Worm (Caenorhabditis elegans) whole organism, young adult: ENCODE measurements around the gene F44E7.9.

Source experiments
- C06A6.2 ChIP-seq: fragments of 200-800 bp; sonication (Bioruptor generic); conservative IDR thresholded peaks from 2 replicates; pipeline ENCODE4 v1.3.6; 2022; ENCODE audit warnings: missing genetic modification characterization, missing compliant biosample characterization
- D2030.7 ChIP-seq: fragments of 200-800 bp; sonication (Bioruptor generic); IDR thresholded peaks from 2 replicates; pipeline ENCODE4 v1.3.6; 2022; ENCODE audit warnings: missing genetic modification reagents, missing genetic modification characterization, missing compliant biosample characterization
- F22D6.2 ChIP-seq: sonication (generic microtip); optimal IDR thresholded peaks from 2 replicates; lab custom pipeline; 2016; ENCODE audit warnings: mild to moderate bottlenecking, missing genetic modification characterization, missing compliant biosample characterization
- K11D2.4 ChIP-seq: fragments of 200-800 bp; sonication (Bioruptor generic); IDR thresholded peaks from 2 replicates; pipeline ENCODE4 v1.3.6; 2022; ENCODE audit warnings: missing genetic modification reagents, missing genetic modification characterization, missing compliant biosample characterization
- ZK185.1 ChIP-seq: sonication (generic microtip); optimal IDR thresholded peaks from 2 replicates; lab custom pipeline; 2016; ENCODE audit warnings: mild to moderate bottlenecking, missing genetic modification characterization, missing compliant biosample characterization; ENCODE audit not compliant: poor library complexity, severe bottlenecking
- ama-1 ChIP-seq, 3 experiments: fragments of 150-350 bp in 1 of 3; sonication (generic microtip) in 2 of 3; optimal IDR thresholded peaks; 2 replicates each; lab custom pipeline; 2014 to 2018; ENCODE audit warnings: missing biosample characterization in 2 of 3, missing genetic modification characterization in 2 of 3, missing genetic modification reagents in 2 of 3
- atf-7 ChIP-seq: sonication (generic microtip); optimal IDR thresholded peaks from 2 replicates; lab custom pipeline; 2017; ENCODE audit warnings: mild to moderate bottlenecking, missing genetic modification characterization, missing compliant biosample characterization
- athp-1 ChIP-seq: sonication (generic microtip); optimal IDR thresholded peaks from 2 replicates; lab custom pipeline; 2017; ENCODE audit warnings: mild to moderate bottlenecking, missing genetic modification characterization, missing compliant biosample characterization
- attf-3 ChIP-seq: fragments of 200-800 bp; sonication (Bioruptor generic); conservative IDR thresholded peaks from 2 replicates; pipeline ENCODE4 v1.3.6; 2022; ENCODE audit warnings: missing genetic modification reagents, missing genetic modification characterization, missing compliant biosample characterization
- bed-2 ChIP-seq: fragments of 200-800 bp; sonication (Bioruptor generic); IDR thresholded peaks from 2 replicates; pipeline ENCODE4 v1.3.6; 2022; ENCODE audit warnings: missing genetic modification reagents, missing genetic modification characterization, missing compliant biosample characterization
- ccch-3 ChIP-seq: fragments of 200-800 bp; sonication (Bioruptor generic); optimal IDR thresholded peaks from 2 replicates; lab custom pipeline; 2018; ENCODE audit warnings: mild to moderate bottlenecking, missing genetic modification characterization, missing compliant biosample characterization
- cebp-1 ChIP-seq, 2 experiments: fragments of 200-800 bp in 1 of 2; sonication (Bioruptor generic) in 1 of 2; sonication (generic microtip) in 1 of 2; IDR thresholded peaks in 1 of 2; optimal IDR thresholded peaks in 1 of 2; 2 replicates each; pipeline versions ENCODE4 v1.3.6 to Lab custom; 2017 to 2022; ENCODE audit warnings: missing compliant biosample characterization in 2 of 2, missing genetic modification characterization in 2 of 2, mild to moderate bottlenecking in 1 of 2, missing genetic modification reagents in 1 of 2, moderate library complexity in 1 of 2
- chd-7 ChIP-seq: sonication (generic microtip); optimal IDR thresholded peaks from 2 replicates; lab custom pipeline; 2016; ENCODE audit warnings: mild to moderate bottlenecking, missing genetic modification characterization, moderate library complexity, missing compliant biosample characterization
- dox-1 ChIP-seq: fragments of 200-800 bp; sonication (Bioruptor generic); IDR thresholded peaks from 2 replicates; pipeline ENCODE4 v1.3.6; 2022; ENCODE audit warnings: missing genetic modification reagents, missing genetic modification characterization, missing compliant biosample characterization
- egl-44 ChIP-seq: fragments of 200-800 bp; sonication (Bioruptor generic); IDR thresholded peaks from 2 replicates; pipeline ENCODE4 v1.3.6; 2022; ENCODE audit warnings: missing genetic modification reagents, missing genetic modification characterization, missing compliant biosample characterization
- fkh-3 ChIP-seq: sonication (generic microtip); optimal IDR thresholded peaks from 2 replicates; lab custom pipeline; 2016; ENCODE audit warnings: mild to moderate bottlenecking, missing genetic modification characterization, missing compliant biosample characterization
- gei-17 ChIP-seq: fragments of 200-800 bp; sonication (Bioruptor generic); optimal IDR thresholded peaks from 2 replicates; lab custom pipeline; 2018; ENCODE audit warnings: mild to moderate bottlenecking, missing genetic modification characterization, missing compliant biosample characterization
- him-1 ChIP-seq: sonication (generic microtip); optimal IDR thresholded peaks from 2 replicates; lab custom pipeline; 2016; ENCODE audit warnings: missing genotype, missing genetic modification reagents, missing genetic modification characterization, missing compliant biosample characterization
- hmg-1.2 ChIP-seq: fragments of 200-800 bp; sonication (Bioruptor generic); IDR thresholded peaks from 2 replicates; pipeline ENCODE4 v1.3.6; 2022; ENCODE audit warnings: missing genetic modification reagents, missing genetic modification characterization, missing compliant biosample characterization
- hmg-20 ChIP-seq: fragments of 200-800 bp; sonication (Bioruptor generic); IDR thresholded peaks from 2 replicates; pipeline ENCODE4 v1.3.6; 2022; ENCODE audit warnings: missing genetic modification reagents, missing genetic modification characterization, missing compliant biosample characterization
- hrde-1 ChIP-seq: sonication (generic microtip); optimal IDR thresholded peaks from 2 replicates; lab custom pipeline; 2016; ENCODE audit warnings: missing genetic modification characterization, mild to moderate bottlenecking, missing compliant biosample characterization, moderate library complexity, missing genotype, missing genetic modification reagents, borderline replicate concordance
- let-526 ChIP-seq: fragments of 200-800 bp; sonication (Bioruptor generic); IDR thresholded peaks from 2 replicates; pipeline ENCODE4 v1.3.6; 2022; ENCODE audit warnings: missing genetic modification reagents, missing genetic modification characterization, missing compliant biosample characterization
- lsl-1 ChIP-seq: fragments of 200-800 bp; sonication (Bioruptor generic); optimal IDR thresholded peaks from 2 replicates; lab custom pipeline; 2018; ENCODE audit warnings: mild to moderate bottlenecking, missing genetic modification characterization, moderate library complexity, missing compliant biosample characterization
- madf-3 ChIP-seq: fragments of 200-800 bp; sonication (Bioruptor generic); IDR thresholded peaks from 2 replicates; pipeline ENCODE4 v1.3.6; 2022; ENCODE audit warnings: missing genetic modification reagents, missing genetic modification characterization, missing compliant biosample characterization
- mcd-1 ChIP-seq: fragments of 200-800 bp; sonication (Bioruptor generic); IDR thresholded peaks from 2 replicates; pipeline ENCODE4 v1.3.6; 2022; ENCODE audit warnings: missing genetic modification reagents, missing genetic modification characterization, missing compliant biosample characterization
- mel-28 ChIP-seq: sonication (generic microtip); optimal IDR thresholded peaks from 2 replicates; lab custom pipeline; 2016; ENCODE audit warnings: borderline replicate concordance, mild to moderate bottlenecking, missing genetic modification characterization, missing compliant biosample characterization
- nfya-1 ChIP-seq: sonication (generic microtip); optimal IDR thresholded peaks from 2 replicates; lab custom pipeline; 2017; ENCODE audit warnings: antibody characterized with exemption, missing compliant biosample characterization, missing genetic modification characterization, borderline replicate concordance; ENCODE audit not compliant: insufficient read depth
- nfyb-1 ChIP-seq: fragments of 200-800 bp; sonication (Bioruptor generic); IDR thresholded peaks from 2 replicates; pipeline ENCODE4 v1.3.6; 2022; ENCODE audit warnings: missing genetic modification reagents, missing genetic modification characterization, missing compliant biosample characterization
- nhr-80 ChIP-seq: sonication (generic microtip); optimal IDR thresholded peaks from 2 replicates; lab custom pipeline; 2016; ENCODE audit warnings: missing genetic modification characterization, missing compliant biosample characterization
- pbrm-1 ChIP-seq: fragments of 200-800 bp; sonication (Bioruptor generic); IDR thresholded peaks from 2 replicates; pipeline ENCODE4 v1.3.6; 2022; ENCODE audit warnings: missing genetic modification reagents, missing genetic modification characterization, missing compliant biosample characterization
- rcor-1 ChIP-seq: fragments of 200-800 bp; sonication (Bioruptor generic); IDR thresholded peaks from 2 replicates; pipeline ENCODE4 v1.3.6; 2022; ENCODE audit warnings: missing genetic modification reagents, missing genetic modification characterization, missing compliant biosample characterization
- snpc-3.4 ChIP-seq: sonication (generic microtip); optimal IDR thresholded peaks from 2 replicates; lab custom pipeline; 2017; ENCODE audit warnings: missing genetic modification characterization, mild to moderate bottlenecking, missing compliant biosample characterization, antibody characterized with exemption, moderate library complexity, missing genotype, missing genetic modification reagents
- somi-1 ChIP-seq: fragments of 200-800 bp; sonication (Bioruptor generic); optimal IDR thresholded peaks from 2 replicates; lab custom pipeline; 2018; ENCODE audit warnings: mild to moderate bottlenecking, missing genetic modification characterization, missing compliant biosample characterization
- sptf-2 ChIP-seq: fragments of 200-800 bp; sonication (Bioruptor generic); optimal IDR thresholded peaks from 2 replicates; lab custom pipeline; 2018; ENCODE audit warnings: mild to moderate bottlenecking, missing genetic modification characterization, missing compliant biosample characterization
- ztf-18 ChIP-seq: sonication (generic microtip); optimal IDR thresholded peaks from 2 replicates; lab custom pipeline; 2016; ENCODE audit warnings: missing genotype, mild to moderate bottlenecking, missing genetic modification characterization, missing compliant biosample characterization
- ztf-28 ChIP-seq: fragments of 200-800 bp; sonication (Bioruptor generic); IDR thresholded peaks from 2 replicates; pipeline ENCODE4 v1.3.6; 2022; ENCODE audit warnings: missing genetic modification reagents, missing genetic modification characterization, missing compliant biosample characterization

The F44E7.9 gene

ce11 chrV:5790497-5791280 lies at the start of gene F44E7.9, which contains the start of gene nhr-142 (continued):
- no peak for TF ChIP-seq ama-1 (optimal IDR thresholded peaks at IDR 0.05; lab: Kevin White, UChicago)
- no peak for TF ChIP-seq ama-1 (GFP tag; optimal IDR thresholded peaks at IDR 0.05; lab: Kevin White, UChicago)
- peak; percentile 67 for TF ChIP-seq snpc-3.4 (tag; lab: Kevin White, UChicago)
- TF ChIP-seq madf-3 (GFP tag; lab: Robert Waterston, UW): 0 out of 2 replicates have a peak, but pooled peaks have one; percentile 57
- peak; percentile 76 for TF ChIP-seq D2030.7 (GFP tag; lab: Robert Waterston, UW)
- no peak for TF ChIP-seq gei-17
- TF ChIP-seq mel-28 (tag; lab: Kevin White, UChicago): no peak
- peak; percentile 55 for TF ChIP-seq ZK185.1 (tag; lab: Kevin White, UChicago)
- peak; percentile 71 for TF ChIP-seq attf-3 (GFP tag; lab: Robert Waterston, UW)
- no peak for TF ChIP-seq bed-2 (GFP tag; lab: Robert Waterston, UW)
- TF ChIP-seq K11D2.4 (GFP tag; lab: Robert Waterston, UW): peak; percentile 70
- TF ChIP-seq mcd-1 (GFP tag; lab: Robert Waterston, UW): peak; percentile 87
- peak; percentile 63; the same call in 1 of the 2 replicates for TF ChIP-seq nfyb-1 (GFP tag; lab: Robert Waterston, UW)
- TF ChIP-seq lsl-1: peak; percentile 73
- TF ChIP-seq C06A6.2 (GFP tag; lab: Robert Waterston, UW): peak; percentile 81
- TF ChIP-seq let-526: peak; percentile 67; the same call in 1 of the 2 replicates
- TF ChIP-seq athp-1 (tag; lab: Kevin White, UChicago): peak; percentile 56
- peak; percentile 87 for TF ChIP-seq rcor-1 (GFP tag; lab: Robert Waterston, UW)
- TF ChIP-seq egl-44: peak; percentile 48; the same call in 1 of the 2 replicates
- TF ChIP-seq sptf-2 (GFP tag; lab: Kevin White, UChicago): no peak
- TF ChIP-seq chd-7 (tag; lab: Kevin White, UChicago): peak; percentile 22
- peak; percentile 52 for TF ChIP-seq him-1
- peak; percentile 73 for TF ChIP-seq nhr-80 (tag; lab: Kevin White, UChicago)
- peak; percentile 54; the same call in 1 of the 2 replicates for TF ChIP-seq cebp-1 (GFP tag; IDR thresholded peaks at IDR 0.05; lab: Robert Waterston, UW)
- TF ChIP-seq cebp-1 (tag; optimal IDR thresholded peaks at IDR 0.05; lab: Kevin White, UChicago): peak; percentile 84
- no peak for TF ChIP-seq nfya-1 (tag; lab: Kevin White, UChicago)
- TF ChIP-seq fkh-3 (tag; lab: Kevin White, UChicago): no peak
- TF ChIP-seq ztf-18: peak; percentile 98
- peak; percentile 85 for TF ChIP-seq pbrm-1
- TF ChIP-seq hmg-20 (GFP tag; lab: Robert Waterston, UW): peak; percentile 45; the same call in 1 of the 2 replicates
- peak; percentile 32 for TF ChIP-seq atf-7 (tag; lab: Kevin White, UChicago)
- no peak for TF ChIP-seq ccch-3
- TF ChIP-seq dox-1 (GFP tag; lab: Robert Waterston, UW): peak; percentile 95
- peak; percentile 59 for TF ChIP-seq somi-1
- 0 out of 2 replicates have a peak, but pooled peaks have one; percentile 39 for TF ChIP-seq ztf-28
- no peak for TF ChIP-seq hrde-1 (tag; lab: Kevin White, UChicago)
- TF ChIP-seq F22D6.2 (tag; lab: Kevin White, UChicago): peak; percentile 47
- TF ChIP-seq hmg-1.2 (GFP tag; lab: Robert Waterston, UW): peak; percentile 58
- TF ChIP-seq, all 124 proteins: peak for 61
